In genomic region chrX:10966978-10967731, dm6 we compare ENCODE assay signal across 1 fruit fly cellular context.
A peak's percentile ranks its signal among the peaks of the same experiment; 100 is the strongest.
TF ChIP-seq lines count a peak whose summit lies in the region.

C901 (minus strand) TSS chrX:10967134.

TF ChIP-seq in whole organism, embryonic, 481 proteins besides CTCF, POLR2A, EP300 and RAD21 (continued from another document):
- TF ChIP-seq CG14441 (GFP tag; IDR thresholded peaks at IDR 0.05; lab: Robert Waterston, UW): peak; percentile 49; the same call in 1 of the 2 replicates
- peak; percentile 61 for TF ChIP-seq row (GFP tag; IDR thresholded peaks at IDR 0.05; lab: Robert Waterston, UW)
- peak; percentile 16; the same call in 1 of the 2 replicates for TF ChIP-seq CG14667 (GFP tag; IDR thresholded peaks at IDR 0.05; lab: Robert Waterston, UW)
- TF ChIP-seq CG17328 (GFP tag; IDR thresholded peaks at IDR 0.05; lab: Robert Waterston, UW): peak; percentile 51; the same call in 1 of the 2 replicates
- peak; percentile 57 for TF ChIP-seq CG3407 (GFP tag; optimal IDR thresholded peaks at IDR 0.05; lab: Kevin White, UChicago)
- no peak for TF ChIP-seq klu (GFP tag; IDR thresholded peaks at IDR 0.05; lab: Robert Waterston, UW)
- peak; percentile 23 for TF ChIP-seq HHEX (GFP tag; optimal IDR thresholded peaks at IDR 0.05; lab: Kevin White, UChicago)
- 0 out of 3 replicates have a peak, but pooled peaks have one; percentile 56 for TF ChIP-seq CG3726 (GFP tag; IDR thresholded peaks at IDR 0.05; lab: Robert Waterston, UW)
- peak; percentile 80 for TF ChIP-seq sens (GFP tag; lab: Kevin White, UChicago)
- TF ChIP-seq CG34224 (GFP tag; IDR thresholded peaks at IDR 0.05; lab: Robert Waterston, UW; ENCODE audit: partially characterized antibody): no peak
- TF ChIP-seq dati (GFP tag; IDR thresholded peaks at IDR 0.05; lab: Robert Waterston, UW): no peak
- TF ChIP-seq ci (GFP tag; IDR thresholded peaks at IDR 0.05; lab: Robert Waterston, UW): peak; percentile 73
- no peak for TF ChIP-seq NC2α (GFP tag; optimal IDR thresholded peaks at IDR 0.05; lab: Kevin White, UChicago)
- peak; percentile 38 for TF ChIP-seq CG6813 (GFP tag; optimal IDR thresholded peaks at IDR 0.05; lab: Kevin White, UChicago)
- peak; percentile 38; the same call in 1 of the 2 replicates for TF ChIP-seq slbo (GFP tag; IDR thresholded peaks at IDR 0.05; lab: Robert Waterston, UW)
- TF ChIP-seq CG10321 (GFP tag; IDR thresholded peaks at IDR 0.05; lab: Robert Waterston, UW): no peak
- TF ChIP-seq CG9437 (GFP tag; optimal IDR thresholded peaks at IDR 0.05; lab: Kevin White, UChicago): peak; percentile 69
- no peak for TF ChIP-seq psq (GFP tag; optimal IDR thresholded peaks at IDR 0.05; lab: Kevin White, UChicago)
- peak; percentile 38 for TF ChIP-seq CG4820 (GFP tag; optimal IDR thresholded peaks at IDR 0.05; lab: Kevin White, UChicago)
- peak; percentile 74 for TF ChIP-seq CG6689 (GFP tag; IDR thresholded peaks at IDR 0.05; lab: Robert Waterston, UW)
- TF ChIP-seq Antp (GFP tag; optimal IDR thresholded peaks at IDR 0.05; lab: Kevin White, UChicago): no peak
- TF ChIP-seq Ssrp (tag; optimal IDR thresholded peaks at IDR 0.05; lab: Kevin White, UChicago): peak; percentile 80
- peak; percentile 27 for TF ChIP-seq CG12219 (GFP tag; optimal IDR thresholded peaks at IDR 0.05; lab: Kevin White, UChicago)
- TF ChIP-seq H15 (GFP tag; IDR thresholded peaks at IDR 0.05; lab: Robert Waterston, UW): 0 out of 3 replicates have a peak, but pooled peaks have one; percentile 15
- peak; percentile 88 for TF ChIP-seq CG2678 (tag; optimal IDR thresholded peaks at IDR 0.05; lab: Kevin White, UChicago)
- TF ChIP-seq CG15514 (GFP tag; optimal IDR thresholded peaks at IDR 0.05; lab: Kevin White, UChicago): no peak
- peak; percentile 37 for TF ChIP-seq CG30020 (tag; optimal IDR thresholded peaks at IDR 0.05; lab: Kevin White, UChicago)
- no peak for TF ChIP-seq chif (GFP tag; optimal IDR thresholded peaks at IDR 0.05; lab: Kevin White, UChicago)
- TF ChIP-seq knrl (GFP tag; IDR thresholded peaks at IDR 0.05; lab: Robert Waterston, UW; ENCODE audit: partially characterized antibody): no peak
- peak; percentile 68 for TF ChIP-seq CG30403 (GFP tag; optimal IDR thresholded peaks at IDR 0.05; lab: Kevin White, UChicago)
- TF ChIP-seq CG10366 (GFP tag; IDR thresholded peaks at IDR 0.05; lab: Robert Waterston, UW): peak; percentile 43
- peak; percentile 83 for TF ChIP-seq Blimp-1 (GFP tag; optimal IDR thresholded peaks at IDR 0.05; lab: Kevin White, UChicago)
- no peak for TF ChIP-seq CG8944 (GFP tag; optimal IDR thresholded peaks at IDR 0.05; lab: Kevin White, UChicago)
- no peak for TF ChIP-seq CG12155 (GFP tag; optimal IDR thresholded peaks at IDR 0.05; lab: Kevin White, UChicago)
- TF ChIP-seq Gsc (GFP tag; IDR thresholded peaks at IDR 0.05; lab: Robert Waterston, UW): no peak
- TF ChIP-seq CG7987 (GFP tag; optimal IDR thresholded peaks at IDR 0.05; lab: Kevin White, UChicago): no peak
- TF ChIP-seq ara (GFP tag; IDR thresholded peaks at IDR 0.05; lab: Robert Waterston, UW): peak; percentile 49; the same call in 1 of the 2 replicates
- peak; percentile 75 for TF ChIP-seq CG12391 (tag; optimal IDR thresholded peaks at IDR 0.05; lab: Kevin White, UChicago)
- peak; percentile 29 for TF ChIP-seq fd3F (GFP tag; optimal IDR thresholded peaks at IDR 0.05; lab: Kevin White, UChicago)
- peak; percentile 43 for TF ChIP-seq CG11723 (GFP tag; optimal IDR thresholded peaks at IDR 0.05; lab: Kevin White, UChicago)
- peak; percentile 49 for TF ChIP-seq Meics (GFP tag; optimal IDR thresholded peaks at IDR 0.05; lab: Kevin White, UChicago)
- peak; percentile 10 for TF ChIP-seq lilli (GFP tag; optimal IDR thresholded peaks at IDR 0.05; lab: Kevin White, UChicago)
- no peak for TF ChIP-seq bowl (GFP tag; IDR thresholded peaks at IDR 0.05; lab: Robert Waterston, UW)
- peak; percentile 16 for TF ChIP-seq CG10462 (GFP tag; optimal IDR thresholded peaks at IDR 0.05; lab: Kevin White, UChicago)
- no peak for TF ChIP-seq CG3838 (GFP tag; optimal IDR thresholded peaks at IDR 0.05; lab: Kevin White, UChicago)
- peak; percentile 78 for TF ChIP-seq vvl (GFP tag; IDR thresholded peaks at IDR 0.05; lab: Robert Waterston, UW)
- TF ChIP-seq kni (GFP tag; optimal IDR thresholded peaks at IDR 0.05; lab: Kevin White, UChicago): peak; percentile 41
- peak; percentile 64 for TF ChIP-seq CG12659 (GFP tag; optimal IDR thresholded peaks at IDR 0.05; lab: Kevin White, UChicago)
- TF ChIP-seq Neu2 (GFP tag; optimal IDR thresholded peaks at IDR 0.05; lab: Kevin White, UChicago; ENCODE audit: borderline replicate concordance): no peak
- TF ChIP-seq CG5180 (GFP tag; optimal IDR thresholded peaks at IDR 0.05; lab: Kevin White, UChicago): peak; percentile 36
- peak; percentile 90 for TF ChIP-seq gem (tag; optimal IDR thresholded peaks at IDR 0.05; lab: Kevin White, UChicago)
- TF ChIP-seq CG10267 (tag; optimal IDR thresholded peaks at IDR 0.05; lab: Kevin White, UChicago): peak; percentile 72
- peak; percentile 41 for TF ChIP-seq org-1 (GFP tag; optimal IDR thresholded peaks at IDR 0.05; lab: Kevin White, UChicago)
- peak; percentile 63 for TF ChIP-seq dmrt11E (tag; optimal IDR thresholded peaks at IDR 0.05; lab: Kevin White, UChicago)
- TF ChIP-seq sr (GFP tag; IDR thresholded peaks at IDR 0.05; lab: Robert Waterston, UW): no peak
- TF ChIP-seq CG7372 (GFP tag; IDR thresholded peaks at IDR 0.05; lab: Robert Waterston, UW): 0 out of 2 replicates have a peak, but pooled peaks have one; percentile 39
- no peak for TF ChIP-seq toy (GFP tag; IDR thresholded peaks at IDR 0.05; lab: Robert Waterston, UW)
- peak in 1 of 2 experiments; percentile 34 for TF ChIP-seq crp (GFP tag; optimal IDR thresholded peaks at IDR 0.05; lab: Kevin White, UChicago)
- TF ChIP-seq CG43689 (GFP tag; IDR thresholded peaks at IDR 0.05; lab: Robert Waterston, UW): no peak
- TF ChIP-seq CG10565 (GFP tag; optimal IDR thresholded peaks at IDR 0.05; lab: Kevin White, UChicago): no peak
- TF ChIP-seq CG9817 (tag; optimal IDR thresholded peaks at IDR 0.05; lab: Kevin White, UChicago): peak; percentile 47
- no peak for TF ChIP-seq gcm (GFP tag; optimal IDR thresholded peaks at IDR 0.05; lab: Kevin White, UChicago)
- TF ChIP-seq lab (GFP tag; optimal IDR thresholded peaks at IDR 0.05; lab: Kevin White, UChicago): peak; percentile 54
- TF ChIP-seq CG16779 (GFP tag; IDR thresholded peaks at IDR 0.05; lab: Robert Waterston, UW): no peak
- TF ChIP-seq CG18011 (GFP tag; optimal IDR thresholded peaks at IDR 0.05; lab: Kevin White, UChicago): no peak
- TF ChIP-seq CG18764 (GFP tag; optimal IDR thresholded peaks at IDR 0.05; lab: Kevin White, UChicago): peak; percentile 20
- peak; percentile 79 for TF ChIP-seq Oli (tag; optimal IDR thresholded peaks at IDR 0.05; lab: Kevin White, UChicago)
- TF ChIP-seq CG13424 (tag; optimal IDR thresholded peaks at IDR 0.05; lab: Kevin White, UChicago): peak; percentile 83
- TF ChIP-seq sob (GFP tag; IDR thresholded peaks at IDR 0.05; lab: Robert Waterston, UW): no peak
- TF ChIP-seq zfh1 (GFP tag; IDR thresholded peaks at IDR 0.05; lab: Robert Waterston, UW): no peak
- peak; percentile 28 for TF ChIP-seq CG8281 (tag; optimal IDR thresholded peaks at IDR 0.05; lab: Kevin White, UChicago)
- TF ChIP-seq Lpt (GFP tag; optimal IDR thresholded peaks at IDR 0.05; lab: Kevin White, UChicago): no peak
- TF ChIP-seq p53 (GFP tag; optimal IDR thresholded peaks at IDR 0.05; lab: Kevin White, UChicago): no peak
- no peak for TF ChIP-seq Fer2 (tag; optimal IDR thresholded peaks at IDR 0.05; lab: Kevin White, UChicago)
- TF ChIP-seq D19B (GFP tag; optimal IDR thresholded peaks at IDR 0.05; lab: Kevin White, UChicago): no peak
- TF ChIP-seq Xbp1 (GFP tag; optimal IDR thresholded peaks at IDR 0.05; lab: Kevin White, UChicago): peak; percentile 53
- peak; percentile 73 for TF ChIP-seq CG4424 (GFP tag; optimal IDR thresholded peaks at IDR 0.05; lab: Kevin White, UChicago)
- TF ChIP-seq Max (GFP tag; optimal IDR thresholded peaks at IDR 0.05; lab: Kevin White, UChicago): no peak
- TF ChIP-seq CrebB (tag; optimal IDR thresholded peaks at IDR 0.05; lab: Kevin White, UChicago): peak; percentile 12
- TF ChIP-seq scrt (GFP tag; optimal IDR thresholded peaks at IDR 0.05; lab: Kevin White, UChicago): no peak
- peak; percentile 61 for TF ChIP-seq tio (GFP tag; optimal IDR thresholded peaks at IDR 0.05; lab: Kevin White, UChicago)
- TF ChIP-seq D19A (tag; optimal IDR thresholded peaks at IDR 0.05; lab: Kevin White, UChicago): peak; percentile 79
- peak; percentile 51 for TF ChIP-seq CG33557 (GFP tag; optimal IDR thresholded peaks at IDR 0.05; lab: Kevin White, UChicago)
- no peak for TF ChIP-seq CG7786 (GFP tag; optimal IDR thresholded peaks at IDR 0.05; lab: Kevin White, UChicago)
- no peak for TF ChIP-seq disco-r (GFP tag; optimal IDR thresholded peaks at IDR 0.05; lab: Kevin White, UChicago)
- TF ChIP-seq Spps (tag; optimal IDR thresholded peaks at IDR 0.05; lab: Kevin White, UChicago): peak; percentile 61
- no peak for TF ChIP-seq CG7963 (GFP tag; IDR thresholded peaks at IDR 0.05; lab: Robert Waterston, UW; ENCODE audit: partially characterized antibody)
- peak; percentile 63 for TF ChIP-seq stc (GFP tag; IDR thresholded peaks at IDR 0.05; lab: Robert Waterston, UW)
- TF ChIP-seq ase (GFP tag; IDR thresholded peaks at IDR 0.05; lab: Robert Waterston, UW): peak; percentile 58; the same call in 2 of the 3 replicates
- TF ChIP-seq Hmr (GFP tag; optimal IDR thresholded peaks at IDR 0.05; lab: Kevin White, UChicago): peak; percentile 45
- no peak for TF ChIP-seq nerfin-2 (GFP tag; IDR thresholded peaks at IDR 0.05; lab: Robert Waterston, UW; ENCODE audit: partially characterized antibody)
- TF ChIP-seq dysf (GFP tag; IDR thresholded peaks at IDR 0.05; lab: Robert Waterston, UW): peak; percentile 74
- peak; percentile 27 for TF ChIP-seq CG10147 (GFP tag; optimal IDR thresholded peaks at IDR 0.05; lab: Kevin White, UChicago)
- no peak for TF ChIP-seq da (GFP tag; optimal IDR thresholded peaks at IDR 0.05; lab: Kevin White, UChicago)
- TF ChIP-seq esg (GFP tag; conservative IDR thresholded peaks at IDR 0.05; lab: Robert Waterston, UW): peak; percentile 59
- no peak for TF ChIP-seq Usf (GFP tag; optimal IDR thresholded peaks at IDR 0.05; lab: Kevin White, UChicago)
- peak; percentile 88 for TF ChIP-seq CG11504 (tag; optimal IDR thresholded peaks at IDR 0.05; lab: Kevin White, UChicago)
